Fruit fly (Drosophila melanogaster): ENCODE results near the gene Hsc70-2.
A peak's percentile ranks its signal among the peaks of the same experiment; 100 is the strongest.

The Hsc70-2 gene

dm6 chr3R:13012351-13012750 lies 32.2 kb upstream of the Hsc70-2 start (continued):
- 0 out of 2 replicates have a peak, but pooled peaks have one; percentile 39 for TF ChIP-seq CG11085 (GFP tag; IDR thresholded peaks at IDR 0.05)
- no peak for TF ChIP-seq ac (GFP tag; optimal IDR thresholded peaks at IDR 0.05)
- TF ChIP-seq repo (GFP tag; optimal IDR thresholded peaks at IDR 0.05), result peak; percentile 47
- TF ChIP-seq CG11560 (tag; IDR thresholded peaks at IDR 0.05), result no peak; the same call in 2 of the 3 replicates
- peak; percentile 19 for TF ChIP-seq Nf-YC (tag; optimal IDR thresholded peaks at IDR 0.05)
- TF ChIP-seq Max (GFP tag; optimal IDR thresholded peaks at IDR 0.05), result peak; percentile 30
- TF ChIP-seq CG9932 (GFP tag; IDR thresholded peaks at IDR 0.05), result peak; percentile 67
- no peak for TF ChIP-seq CG17912 (GFP tag; optimal IDR thresholded peaks at IDR 0.05)
- TF ChIP-seq E2f1 (GFP tag; IDR thresholded peaks at IDR 0.05), result peak; percentile 58
- TF ChIP-seq CG17612 (GFP tag; IDR thresholded peaks at IDR 0.05), result no peak
- TF ChIP-seq CG5953 (GFP tag; IDR thresholded peaks at IDR 0.05), result 0 out of 2 replicates have a peak, but pooled peaks have one; percentile 24
- peak; percentile 77 for TF ChIP-seq Ptx1 (GFP tag; IDR thresholded peaks at IDR 0.05)
- TF ChIP-seq CG43689 (GFP tag; IDR thresholded peaks at IDR 0.05), result peak; percentile 50; the same call in 1 of the 2 replicates
- TF ChIP-seq CG4404 (GFP tag; IDR thresholded peaks at IDR 0.05), result no peak
- TF ChIP-seq Bteb2 (GFP tag; optimal IDR thresholded peaks at IDR 0.05), result no peak
- TF ChIP-seq NfI (GFP tag; optimal IDR thresholded peaks at IDR 0.05), result peak; percentile 58
- TF ChIP-seq pho (GFP tag; optimal IDR thresholded peaks at IDR 0.05), result peak; percentile 70
- no peak for TF ChIP-seq Hr39 (optimal IDR thresholded peaks at IDR 0.05)
- TF ChIP-seq ash1 (GFP tag; optimal IDR thresholded peaks at IDR 0.05), result peak; percentile 78
- TF ChIP-seq CG9215 (GFP tag; IDR thresholded peaks at IDR 0.05), result peak; percentile 23; the same call in 1 of the 2 replicates
- peak; percentile 51 to 75 for TF ChIP-seq Trl (optimal IDR thresholded peaks at IDR 0.05)
- TF ChIP-seq Trl (GFP tag; optimal IDR thresholded peaks at IDR 0.05), result peak; percentile 16
- TF ChIP-seq slbo (GFP tag; IDR thresholded peaks at IDR 0.05), result peak; percentile 84
- TF ChIP-seq CG7987 (GFP tag; optimal IDR thresholded peaks at IDR 0.05), result peak; percentile 64
- no peak for TF ChIP-seq CG8281 (tag; optimal IDR thresholded peaks at IDR 0.05)
- peak; percentile 3 for TF ChIP-seq az2 (GFP tag; optimal IDR thresholded peaks at IDR 0.05)
- TF ChIP-seq CG14441 (GFP tag; IDR thresholded peaks at IDR 0.05), result peak; percentile 82
- TF ChIP-seq CG6175 (GFP tag; IDR thresholded peaks at IDR 0.05), result 0 out of 3 replicates have a peak, but pooled peaks have one; percentile 65
- peak; percentile 21 for TF ChIP-seq Atf-2 (GFP tag; optimal IDR thresholded peaks at IDR 0.05)
- no peak for TF ChIP-seq corto (GFP tag; optimal IDR thresholded peaks at IDR 0.05)
- no peak for TF ChIP-seq NC2β (GFP tag; optimal IDR thresholded peaks at IDR 0.05)
- no peak for TF ChIP-seq CG1529 (GFP tag; optimal IDR thresholded peaks at IDR 0.05)
- TF ChIP-seq CG9727 (GFP tag; optimal IDR thresholded peaks at IDR 0.05), result peak; percentile 44
- 0 out of 2 replicates have a peak, but pooled peaks have one; percentile 41 for TF ChIP-seq CG14014 (GFP tag; IDR thresholded peaks at IDR 0.05)
- TF ChIP-seq PHDP (tag; optimal IDR thresholded peaks at IDR 0.05), result peak; percentile 38
- peak; percentile 52 for TF ChIP-seq CG3847 (GFP tag; IDR thresholded peaks at IDR 0.05)
- peak; percentile 55; the same call in 1 of the 2 replicates for TF ChIP-seq wdn (GFP tag; IDR thresholded peaks at IDR 0.05)
- peak; percentile 52 to 69 for TF ChIP-seq Hr51 (GFP tag; optimal IDR thresholded peaks at IDR 0.05)
- peak; percentile 36 for TF ChIP-seq CG2712 (tag; optimal IDR thresholded peaks at IDR 0.05)
- peak; percentile 72 for TF ChIP-seq CG2120 (GFP tag; optimal IDR thresholded peaks at IDR 0.05)
- peak; percentile 21 for TF ChIP-seq Atf3 (GFP tag; optimal IDR thresholded peaks at IDR 0.05)
- no peak for TF ChIP-seq gfzf (GFP tag; optimal IDR thresholded peaks at IDR 0.05)
- no peak for TF ChIP-seq hkb (optimal IDR thresholded peaks at IDR 0.05)
- TF ChIP-seq hkb (GFP tag; IDR thresholded peaks at IDR 0.05), result peak; percentile 60
- 0 out of 2 replicates have a peak, but pooled peaks have one; percentile 27 for TF ChIP-seq Nf-YA (GFP tag; IDR thresholded peaks at IDR 0.05)
- TF ChIP-seq Jarid2 (GFP tag; optimal IDR thresholded peaks at IDR 0.05), result peak; percentile 24
- peak; percentile 45 for TF ChIP-seq CG17829 (tag; optimal IDR thresholded peaks at IDR 0.05)
- TF ChIP-seq CkIIα-i1 (GFP tag; IDR thresholded peaks at IDR 0.05), result no peak
- TF ChIP-seq CG8944 (GFP tag; optimal IDR thresholded peaks at IDR 0.05), result peak; percentile 66
- peak; percentile 27 for TF ChIP-seq CG12104 (GFP tag; optimal IDR thresholded peaks at IDR 0.05)
- peak; percentile 65; the same call in 3 of the 4 replicates for TF ChIP-seq Gug (GFP tag; IDR thresholded peaks at IDR 0.05)
- no peak for TF ChIP-seq CG12236 (GFP tag; optimal IDR thresholded peaks at IDR 0.05)
- TF ChIP-seq CG31388 (GFP tag; optimal IDR thresholded peaks at IDR 0.05), result no peak

Measured in whole organism, embryonic.